Worm (Caenorhabditis elegans) whole organism, L1 larva: ENCODE measurements around the gene C09G9.5.

Source experiments
- alr-1 ChIP-seq: fragments of 200-800 bp; sonication (Bioruptor generic); optimal IDR thresholded peaks from 2 replicates; lab custom pipeline; 2018; ENCODE audit warnings: borderline replicate concordance, mild to moderate bottlenecking, missing genetic modification characterization, missing compliant biosample characterization
- egl-27 ChIP-seq, 2 experiments: fragments of 150-350 bp in 1 of 2; sonication (generic microtip); optimal IDR thresholded peaks; 3 replicates each; lab custom pipeline; 2017 to 2018; ENCODE audit warnings: missing biosample characterization in 2 of 2, missing genetic modification characterization in 2 of 2, missing genetic modification reagents in 2 of 2
- fos-1 ChIP-seq: fragments of 150-350 bp; optimal IDR thresholded peaks from 2 replicates; lab custom pipeline; 2014; ENCODE audit warnings: missing biosample characterization, missing genetic modification characterization
- jun-1 ChIP-seq: fragments of 150-350 bp; optimal IDR thresholded peaks from 2 replicates; lab custom pipeline; 2014; ENCODE audit warnings: missing biosample characterization, missing genetic modification reagents, missing genetic modification characterization
- lin-13 ChIP-seq: fragments of 150-350 bp; optimal IDR thresholded peaks from 2 replicates; lab custom pipeline; 2014; ENCODE audit warnings: missing biosample characterization, missing genetic modification reagents, missing genetic modification characterization
- lin-15B ChIP-seq: fragments of 150-350 bp; sonication (generic microtip); optimal IDR thresholded peaks from 3 replicates; lab custom pipeline; 2014; ENCODE audit warnings: missing biosample characterization, missing genetic modification characterization
- lin-35 ChIP-seq, 2 experiments: fragments of 150-350 bp; optimal IDR thresholded peaks; 2 replicates each; lab custom pipeline; 2014; ENCODE audit warnings: missing biosample characterization in 2 of 2, missing genetic modification characterization in 2 of 2, missing genetic modification reagents in 2 of 2
- nhr-71 ChIP-seq: sonication (generic microtip); optimal IDR thresholded peaks from 2 replicates; lab custom pipeline; 2016; ENCODE audit warnings: mild to moderate bottlenecking, missing genetic modification characterization, moderate library complexity, missing compliant biosample characterization
- snu-23 ChIP-seq: sonication (generic microtip); optimal IDR thresholded peaks from 2 replicates; lab custom pipeline; 2016; ENCODE audit warnings: missing genetic modification characterization, missing compliant biosample characterization
- unc-62 ChIP-seq: fragments of 150-350 bp; optimal IDR thresholded peaks from 2 replicates; lab custom pipeline; 2014; ENCODE audit warnings: missing biosample characterization, missing genetic modification reagents, missing genetic modification characterization

DNA sequence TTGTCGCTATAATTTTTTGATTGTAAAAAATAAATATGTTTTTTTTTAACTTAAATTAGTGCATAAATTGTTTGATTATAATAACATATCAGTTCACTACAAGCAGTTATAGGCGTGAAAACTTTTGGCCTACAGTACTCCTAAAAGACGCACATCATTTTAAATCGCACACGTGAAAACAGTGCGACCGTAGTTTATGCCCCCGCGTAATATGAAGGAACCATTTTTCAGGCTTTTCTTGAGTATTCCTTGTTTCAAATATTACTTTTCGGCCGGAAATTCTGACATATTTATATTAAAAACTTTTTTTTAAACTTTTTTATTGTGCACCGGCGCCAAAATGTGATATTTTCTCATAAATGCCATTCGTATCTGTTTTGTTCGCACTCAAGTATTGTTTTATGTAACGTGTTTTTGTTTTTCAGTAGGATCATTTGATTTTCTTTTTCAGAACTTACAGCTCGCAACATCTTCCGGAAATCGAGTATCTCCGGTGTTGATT lies 2.2 kb downstream of the C09G9.5 start, which contains the start of gene oma-1:
- TF ChIP-seq lin-15B (tag; lab: Kevin White, UChicago) (no peak), alr-1 (tag; lab: Kevin White, UChicago) (no peak), egl-27 (tag; optimal IDR thresholded peaks at IDR 0.05; lab: Kevin White, UChicago) (no peak), jun-1 (tag; lab: Kevin White, UChicago) (no peak), fos-1 (tag; lab: Kevin White, UChicago) (no peak), lin-13 (no peak), snu-23 (no peak), unc-62 (GFP tag; lab: Kevin White, UChicago) (no peak), nhr-71 (tag; lab: Kevin White, UChicago) (no peak), lin-35 (GFP tag; optimal IDR thresholded peaks at IDR 0.05; lab: Kevin White, UChicago) (no peak)
